Fruit fly (Drosophila melanogaster) whole organism: ENCODE measurements around the gene CG6125.
A peak's percentile ranks its signal among the peaks of the same experiment; 100 is the strongest.

ENCODE experiments used
- CG8478 ChIP-seq: fragments of >200 bp; optimal IDR thresholded peaks from 2 replicates; lab custom pipeline; 2018; ENCODE audit warnings: inconsistent platforms
- Dll ChIP-seq: fragments of >200 bp; optimal IDR thresholded peaks from 2 replicates; lab custom pipeline; 2017
- EcR ChIP-seq, 2 experiments: fragments of >200 bp; optimal IDR thresholded peaks; 2 replicates each; lab custom pipeline; 2017; ENCODE audit warnings: missing biosample characterization in 2 of 2, missing genetic modification characterization in 2 of 2, missing genetic modification reagents in 2 of 2
- pan ChIP-seq: fragments of >200 bp; optimal IDR thresholded peaks from 2 replicates; lab custom pipeline; 2017
- psq ChIP-seq: fragments of >200 bp; optimal IDR thresholded peaks from 2 replicates; lab custom pipeline; 2017
- usp ChIP-seq: fragments of >200 bp; optimal IDR thresholded peaks from 2 replicates; lab custom pipeline; 2017; ENCODE audit warnings: missing biosample characterization, missing genetic modification characterization, mixed read lengths

The CG6125 gene

DNA sequence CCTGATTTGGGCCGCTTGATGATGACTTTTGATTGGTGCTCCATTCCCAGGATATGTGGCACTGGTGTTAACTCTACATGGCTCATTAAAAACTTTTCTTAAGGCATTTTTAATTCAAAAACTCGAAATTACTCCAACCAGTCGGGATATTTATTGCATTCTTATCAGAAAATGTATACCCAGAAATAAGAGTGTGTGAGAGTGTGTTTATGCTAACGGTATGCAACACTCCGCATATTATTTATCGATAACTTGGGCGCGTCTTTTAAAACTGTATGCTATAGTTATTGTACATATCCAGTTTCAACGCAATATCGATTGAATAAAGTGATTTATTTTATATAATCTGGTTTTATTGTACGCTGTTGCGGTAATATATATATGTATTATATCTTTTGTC lies 39.4 kb downstream of the CG6125 start, which contains the start of gene CG34404:
CG34404 (minus strand) TSS at position 189 of the 400 bp plus-strand sequence.
- TF ChIP-seq psq (lab: Kevin White, UChicago) (no peak), EcR (GFP tag; optimal IDR thresholded peaks at IDR 0.05; lab: Kevin White, UChicago) (no peak), CG8478 (lab: Kevin White, UChicago) (no peak), usp (GFP tag; lab: Kevin White, UChicago) (no peak), Dll (lab: Kevin White, UChicago) (no peak), pan (no peak)

- TF ChIP-seq EcR (GFP tag; optimal IDR thresholded peaks at IDR 0.05; lab: Kevin White, UChicago) (no peak), pan (no peak), Dll (lab: Kevin White, UChicago) (no peak), CG8478 (lab: Kevin White, UChicago) (no peak), usp (GFP tag; lab: Kevin White, UChicago) (no peak), psq (lab: Kevin White, UChicago) (no peak)
These were observed 40.0 kb downstream of the CG6125 start for dm6 chr3R:15366839-15367238.

DNA sequence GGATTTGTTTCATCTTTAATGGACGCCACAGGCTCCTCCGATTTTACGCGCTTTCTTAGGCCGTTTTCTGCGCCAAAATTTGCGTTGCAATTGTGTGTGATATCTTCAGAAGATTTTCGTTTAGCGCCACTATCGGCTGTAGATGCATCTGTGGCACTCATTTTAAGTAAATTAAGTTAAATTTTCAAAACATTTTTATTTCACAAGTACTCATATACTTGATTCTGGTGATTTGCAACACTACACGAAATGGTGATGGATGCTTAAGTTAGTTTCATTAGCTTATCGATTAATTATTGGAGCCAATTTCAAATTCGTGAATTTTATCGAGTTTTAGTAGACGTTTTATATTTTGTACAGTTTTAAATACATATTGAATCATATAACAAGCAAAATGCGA lies 43.3 kb downstream of the CG6125 start, which contains the start of gene CG6171:
CG6171 (minus strand) TSS at position 250 of the 400 bp plus-strand sequence.
- TF ChIP-seq Dll (lab: Kevin White, UChicago) (no peak), usp (GFP tag; lab: Kevin White, UChicago) (no peak), EcR (GFP tag; optimal IDR thresholded peaks at IDR 0.05; lab: Kevin White, UChicago) (no peak), pan (no peak), psq (lab: Kevin White, UChicago) (no peak), CG8478 (lab: Kevin White, UChicago) (no peak)

DNA sequence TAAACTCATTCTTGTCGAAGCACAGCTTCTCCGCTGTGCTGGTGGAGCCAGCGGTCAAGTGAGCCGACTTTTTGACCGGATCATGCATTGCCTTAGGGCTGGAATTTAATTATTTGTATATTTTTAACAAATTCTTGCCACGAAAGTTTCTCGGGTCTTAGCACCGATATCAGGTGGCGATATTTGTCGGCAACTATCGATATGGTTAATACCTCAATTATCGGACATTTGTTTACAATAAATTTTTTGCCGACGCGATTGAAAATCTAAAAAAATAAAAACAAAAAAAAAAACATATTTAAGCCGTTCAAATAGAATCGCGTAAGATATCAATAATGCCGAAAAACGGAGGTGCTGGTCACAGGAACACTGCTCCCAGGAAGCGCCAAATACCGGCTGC lies 45.4 kb downstream of the CG6125 start, which contains the start of the genes Cog2 and Trax:
Cog2 (minus strand) TSS at position 168 of the 400 bp plus-strand sequence.
Trax (plus strand) TSS at position 203 of the 400 bp plus-strand sequence.
- no peak for TF ChIP-seq EcR (GFP tag; optimal IDR thresholded peaks at IDR 0.05; lab: Kevin White, UChicago)
- TF ChIP-seq usp (GFP tag; lab: Kevin White, UChicago) = no peak

- TF ChIP-seq pan = no peak
- TF ChIP-seq CG8478 (lab: Kevin White, UChicago) = peak; percentile 60
These were observed 50.0 kb downstream of the CG6125 start, which contains the start of the genes Atg4b and Hibch for dm6 chr3R:15356645-15357431. Gene Atg4b (minus strand): TSS chr3R:15356924. Gene Hibch (plus strand): TSS chr3R:15357229.

DNA sequence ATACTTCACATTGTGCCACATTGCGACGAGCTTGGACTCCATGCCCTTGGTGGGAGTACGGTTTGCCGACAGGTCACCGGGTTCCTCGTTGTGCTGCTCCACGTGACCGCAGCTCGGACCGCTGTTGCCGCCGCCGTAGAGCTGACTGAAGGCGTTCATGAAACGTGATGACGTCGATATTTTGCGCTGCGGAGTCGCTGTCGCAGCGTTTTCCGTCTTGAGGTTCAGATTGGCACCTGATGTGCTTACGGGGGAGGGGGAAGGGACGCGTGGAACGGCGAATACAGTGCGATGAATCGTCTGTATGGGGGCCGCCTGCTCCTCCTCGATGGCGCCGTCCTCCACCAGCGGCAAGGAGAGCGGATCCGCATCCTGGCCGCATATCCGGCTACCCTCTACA lies 50.7 kb downstream of the CG6125 start:
- no peak for TF ChIP-seq psq (lab: Kevin White, UChicago)
- no peak for TF ChIP-seq pan
- no peak for TF ChIP-seq usp (GFP tag; lab: Kevin White, UChicago)
- TF ChIP-seq Dll (lab: Kevin White, UChicago) = no peak
- no peak for TF ChIP-seq CG8478 (lab: Kevin White, UChicago)
- no peak for TF ChIP-seq EcR (GFP tag; optimal IDR thresholded peaks at IDR 0.05; lab: Kevin White, UChicago)

dm6 chr3R:15354019-15354418 lies 52.9 kb downstream of the CG6125 start:
- TF ChIP-seq EcR (GFP tag; optimal IDR thresholded peaks at IDR 0.05; lab: Kevin White, UChicago) (no peak), psq (lab: Kevin White, UChicago) (no peak), CG8478 (lab: Kevin White, UChicago) (no peak), Dll (lab: Kevin White, UChicago) (no peak), pan (no peak)
